Worm (Caenorhabditis elegans) whole organism, young adult: ENCODE results near the gene btb-18.

Experiments used
- B0261.1 ChIP-seq: sonication (generic microtip); optimal IDR thresholded peaks from 2 replicates; lab custom pipeline; 2016; ENCODE audit warnings: mild to moderate bottlenecking, missing genetic modification characterization, moderate library complexity, missing compliant biosample characterization
- F23B12.7 ChIP-seq: sonication (generic microtip); optimal IDR thresholded peaks from 2 replicates; lab custom pipeline; 2017; ENCODE audit warnings: missing genetic modification characterization, mild to moderate bottlenecking, missing compliant biosample characterization, antibody characterized with exemption, moderate library complexity; ENCODE audit not compliant: insufficient read depth
- F55B11.4 ChIP-seq: sonication (generic microtip); optimal IDR thresholded peaks from 2 replicates; lab custom pipeline; 2016; ENCODE audit warnings: missing compliant biosample characterization, missing genetic modification characterization, borderline replicate concordance; ENCODE audit not compliant: insufficient read depth
- K12H6.12 ChIP-seq: fragments of 200-800 bp; sonication (Bioruptor generic); optimal IDR thresholded peaks from 2 replicates; lab custom pipeline; 2018; ENCODE audit warnings: mild to moderate bottlenecking, missing genetic modification characterization, missing compliant biosample characterization
- ama-1 ChIP-seq, 3 experiments: fragments of 150-350 bp in 1 of 3; sonication (generic microtip) in 2 of 3; optimal IDR thresholded peaks; 2 replicates each; lab custom pipeline; 2014 to 2018; ENCODE audit warnings: missing biosample characterization in 2 of 3, missing genetic modification characterization in 2 of 3, missing genetic modification reagents in 2 of 3
- aptf-3 ChIP-seq: fragments of 200-800 bp; sonication (Bioruptor generic); IDR thresholded peaks from 2 replicates; pipeline ENCODE4 v1.3.6; 2022; ENCODE audit warnings: missing genetic modification characterization, missing compliant biosample characterization
- attf-5 ChIP-seq: fragments of 200-800 bp; sonication (Bioruptor generic); optimal IDR thresholded peaks from 2 replicates; lab custom pipeline; 2018; ENCODE audit warnings: mild to moderate bottlenecking, missing genetic modification characterization, missing compliant biosample characterization
- ccch-3 ChIP-seq: fragments of 200-800 bp; sonication (Bioruptor generic); optimal IDR thresholded peaks from 2 replicates; lab custom pipeline; 2018; ENCODE audit warnings: mild to moderate bottlenecking, missing genetic modification characterization, missing compliant biosample characterization
- nhr-27 ChIP-seq: fragments of 200-800 bp; sonication (Bioruptor generic); optimal IDR thresholded peaks from 2 replicates; lab custom pipeline; 2018; ENCODE audit warnings: mild to moderate bottlenecking, missing genetic modification characterization, moderate library complexity, missing compliant biosample characterization
- nhr-90 ChIP-seq: sonication (generic microtip); optimal IDR thresholded peaks from 2 replicates; lab custom pipeline; 2016; ENCODE audit warnings: missing genotype, mild to moderate bottlenecking, missing genetic modification characterization, missing compliant biosample characterization
- pha-4 ChIP-seq: fragments of 150-350 bp; sonication (generic microtip); optimal IDR thresholded peaks from 2 replicates; lab custom pipeline; 2014; ENCODE audit warnings: missing biosample characterization, missing genetic modification reagents, missing genetic modification characterization
- rcor-1 ChIP-seq: fragments of 200-800 bp; sonication (Bioruptor generic); IDR thresholded peaks from 2 replicates; pipeline ENCODE4 v1.3.6; 2022; ENCODE audit warnings: missing genetic modification reagents, missing genetic modification characterization, missing compliant biosample characterization
- snpc-3.4 ChIP-seq: sonication (generic microtip); optimal IDR thresholded peaks from 2 replicates; lab custom pipeline; 2017; ENCODE audit warnings: missing genetic modification characterization, mild to moderate bottlenecking, missing compliant biosample characterization, antibody characterized with exemption, moderate library complexity, missing genotype, missing genetic modification reagents
- unc-62 ChIP-seq: fragments of 150-350 bp; optimal IDR thresholded peaks from 2 replicates; lab custom pipeline; 2014; ENCODE audit warnings: missing biosample characterization, missing genetic modification reagents, missing genetic modification characterization

- TF ChIP-seq ccch-3 (GFP tag; lab: Kevin White, UChicago) = no peak
- TF ChIP-seq unc-62 (GFP tag; lab: Kevin White, UChicago) = no peak
- TF ChIP-seq B0261.1 (tag; lab: Kevin White, UChicago) = no peak
- TF ChIP-seq nhr-27 (tag; lab: Kevin White, UChicago) = no peak
- TF ChIP-seq rcor-1 = no peak
- TF ChIP-seq nhr-90 = no peak
- TF ChIP-seq F23B12.7 = no peak
- no peak for TF ChIP-seq F55B11.4 (tag; lab: Kevin White, UChicago)
- TF ChIP-seq snpc-3.4 (tag; lab: Kevin White, UChicago) = no peak
- no peak for TF ChIP-seq ama-1 (optimal IDR thresholded peaks at IDR 0.05; lab: Kevin White, UChicago)
- no peak for TF ChIP-seq ama-1 (GFP tag; optimal IDR thresholded peaks at IDR 0.05; lab: Kevin White, UChicago)
- no peak for TF ChIP-seq pha-4 (tag; lab: Kevin White, UChicago)
- TF ChIP-seq aptf-3 (GFP tag; lab: Robert Waterston, UW) = no peak
- no peak for TF ChIP-seq K12H6.12
- TF ChIP-seq attf-5 = no peak
These were observed 44.0 kb downstream of the btb-18 start, which contains the start of gene F14D2.11 for ce11 chrII:3341989-3342388.
